Fruit fly (Drosophila melanogaster): ENCODE data around the gene Srg1.

The Srg1 gene

DNA sequence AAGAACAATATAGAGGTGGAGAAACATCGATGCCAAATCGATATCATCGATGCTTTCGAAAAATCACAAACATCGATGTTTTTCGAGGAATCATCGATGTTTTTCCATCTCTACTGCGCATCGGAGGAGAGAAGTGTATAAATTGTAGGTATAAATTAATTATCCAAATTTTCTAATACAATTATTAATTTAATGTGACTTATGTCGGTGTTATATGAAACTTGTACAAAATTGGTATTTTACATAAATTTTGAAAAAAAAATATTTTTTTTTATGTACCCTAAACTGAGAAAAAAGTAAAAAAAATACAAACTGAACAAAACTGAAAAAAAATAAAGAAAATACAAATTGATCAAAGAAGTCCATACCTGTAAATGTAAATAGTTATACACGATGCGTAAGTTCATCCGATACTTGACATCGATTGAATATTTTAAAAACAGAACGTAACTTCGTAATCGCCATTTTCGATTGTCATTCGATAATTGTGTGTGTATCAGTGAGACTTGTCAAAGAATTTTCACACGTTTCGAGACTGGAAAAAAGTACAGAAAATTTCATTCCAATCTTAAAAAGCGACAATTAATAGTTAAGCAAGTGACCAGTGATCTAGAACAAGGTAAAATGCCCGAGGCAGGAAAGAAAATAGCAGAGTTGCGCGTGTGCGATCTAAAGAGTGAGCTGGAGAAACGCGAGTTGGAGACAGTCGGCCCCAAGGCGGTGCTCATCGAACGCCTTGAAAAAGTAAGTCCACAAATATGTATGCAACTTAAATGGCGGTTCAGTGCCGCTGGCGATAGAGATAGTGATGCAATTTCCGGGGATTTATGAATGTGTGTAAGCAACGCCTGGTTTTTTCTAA, 47.3 kb downstream of the Srg1 start, which contains the start of the genes CG5808 and Saf-B (continued):
- peak; percentile 96 for TF ChIP-seq CG8290 (GFP tag; optimal IDR thresholded peaks at IDR 0.05)
- TF ChIP-seq CG8290 (tag; optimal IDR thresholded peaks at IDR 0.05), result peak in 1 of 2 experiments; percentile 98
- TF ChIP-seq Hr39 (optimal IDR thresholded peaks at IDR 0.05), result no peak
- peak; percentile 65 for TF ChIP-seq CoRest (tag; optimal IDR thresholded peaks at IDR 0.05)
- no peak for TF ChIP-seq sqz (GFP tag; optimal IDR thresholded peaks at IDR 0.05)
- TF ChIP-seq Lim3 (GFP tag; IDR thresholded peaks at IDR 0.05), result no peak
- no peak for TF ChIP-seq CG4854 (GFP tag; optimal IDR thresholded peaks at IDR 0.05)
- TF ChIP-seq her (GFP tag; optimal IDR thresholded peaks at IDR 0.05), result no peak
- no peak for TF ChIP-seq CG8359 (GFP tag; optimal IDR thresholded peaks at IDR 0.05; ENCODE audit: borderline replicate concordance)
- no peak for TF ChIP-seq CG12299 (tag; optimal IDR thresholded peaks at IDR 0.05)
- TF ChIP-seq CG30020 (tag; optimal IDR thresholded peaks at IDR 0.05), result peak; percentile 56
- TF ChIP-seq br (optimal IDR thresholded peaks at IDR 0.05), result no peak
- TF ChIP-seq CG17568 (GFP tag; optimal IDR thresholded peaks at IDR 0.05), result no peak
- no peak; the same call in 1 of the 2 replicates for TF ChIP-seq Nf-YA (GFP tag; IDR thresholded peaks at IDR 0.05)
- TF ChIP-seq CG1603 (tag; optimal IDR thresholded peaks at IDR 0.05), result no peak
- TF ChIP-seq CG3281 (GFP tag; optimal IDR thresholded peaks at IDR 0.05), result no peak
- no peak for TF ChIP-seq D (optimal IDR thresholded peaks at IDR 0.05)
- peak; percentile 27 for TF ChIP-seq D (GFP tag; optimal IDR thresholded peaks at IDR 0.05)
- no peak for TF ChIP-seq h (optimal IDR thresholded peaks at IDR 0.05)
- peak; percentile 63 for TF ChIP-seq tgo (GFP tag; IDR thresholded peaks at IDR 0.05)
- no peak for TF ChIP-seq slp2 (GFP tag; optimal IDR thresholded peaks at IDR 0.05)
- TF ChIP-seq Ets97D (GFP tag; optimal IDR thresholded peaks at IDR 0.05), result peak; percentile 26
- TF ChIP-seq gfzf (GFP tag; optimal IDR thresholded peaks at IDR 0.05), result no peak
- TF ChIP-seq CG10274 (GFP tag; optimal IDR thresholded peaks at IDR 0.05), result no peak
- no peak for TF ChIP-seq CG7745 (tag; optimal IDR thresholded peaks at IDR 0.05)
- no peak for TF ChIP-seq Camta (GFP tag; optimal IDR thresholded peaks at IDR 0.05)
- TF ChIP-seq pan (optimal IDR thresholded peaks at IDR 0.05), result no peak
- TF ChIP-seq pan (GFP tag; optimal IDR thresholded peaks at IDR 0.05 in 1 of 2, IDR thresholded peaks at IDR 0.05 in 1 of 2), result peak in 1 of 2 experiments; percentile 63
- TF ChIP-seq wek (GFP tag; optimal IDR thresholded peaks at IDR 0.05), result no peak
- TF ChIP-seq CG4282 (GFP tag; optimal IDR thresholded peaks at IDR 0.05), result no peak
- no peak; the same call in 1 of the 2 replicates for TF ChIP-seq CG32772 (GFP tag; IDR thresholded peaks at IDR 0.05)
- TF ChIP-seq dysf (GFP tag; IDR thresholded peaks at IDR 0.05), result peak; percentile 50; the same call in 2 of the 3 replicates
- no peak for TF ChIP-seq CG12236 (GFP tag; optimal IDR thresholded peaks at IDR 0.05)
- no peak for TF ChIP-seq wdn (GFP tag; IDR thresholded peaks at IDR 0.05)
- TF ChIP-seq crol (GFP tag; IDR thresholded peaks at IDR 0.05), result no peak
- no peak for TF ChIP-seq zfh1 (GFP tag; IDR thresholded peaks at IDR 0.05)
- TF ChIP-seq chinmo (GFP tag; IDR thresholded peaks at IDR 0.05; ENCODE audit: partially characterized antibody), result 0 out of 4 replicates have a peak, but pooled peaks have one; percentile 77
- TF ChIP-seq CG14860 (GFP tag; IDR thresholded peaks at IDR 0.05; ENCODE audit: partially characterized antibody), result peak; percentile 92
- TF ChIP-seq tll (GFP tag; optimal IDR thresholded peaks at IDR 0.05), result no peak
- no peak; the same call in 2 of the 3 replicates for TF ChIP-seq CG17361 (GFP tag; IDR thresholded peaks at IDR 0.05)
- no peak for TF ChIP-seq CG3407 (GFP tag; optimal IDR thresholded peaks at IDR 0.05)
- TF ChIP-seq CG11398 (GFP tag; optimal IDR thresholded peaks at IDR 0.05), result no peak
- TF ChIP-seq bcd (GFP tag; optimal IDR thresholded peaks at IDR 0.05), result peak; percentile 23
- peak; percentile 8; the same call in 1 of the 2 replicates for TF ChIP-seq MBD-R2 (GFP tag; IDR thresholded peaks at IDR 0.05)
- TF ChIP-seq GATAe (GFP tag; conservative IDR thresholded peaks at IDR 0.05), result no peak
- TF ChIP-seq CG33213 (GFP tag; optimal IDR thresholded peaks at IDR 0.05), result no peak
- no peak for TF ChIP-seq CG1792 (GFP tag; optimal IDR thresholded peaks at IDR 0.05)
- TF ChIP-seq E2f2 (GFP tag; IDR thresholded peaks at IDR 0.05), result no peak
- peak; percentile 70 for TF ChIP-seq CG8924 (tag; optimal IDR thresholded peaks at IDR 0.05)
- TF ChIP-seq knrl (GFP tag; IDR thresholded peaks at IDR 0.05; ENCODE audit: partially characterized antibody), result peak; percentile 83; the same call in 2 of the 3 replicates
- TF ChIP-seq CG15601 (tag; optimal IDR thresholded peaks at IDR 0.05), result no peak

All from whole organism, embryonic.